Fruit fly (Drosophila melanogaster) whole organism, adult: Measurements from ENCODE around the gene CG43954.

Experiments
- CG11617 ChIP-seq: fragments of 200-800 bp; sonication (Bioruptor generic); optimal IDR thresholded peaks from 2 replicates; lab custom pipeline; 2017; ENCODE audit warnings: mild to moderate bottlenecking, missing biosample characterization, missing genetic modification reagents, missing genetic modification characterization
- CG12768 ChIP-seq: fragments of 200-800 bp; sonication (Bioruptor generic); optimal IDR thresholded peaks from 2 replicates; lab custom pipeline; 2017; ENCODE audit warnings: missing biosample characterization, missing genetic modification characterization, mild to moderate bottlenecking, moderate library complexity, missing genetic modification reagents
- CG14711 ChIP-seq: fragments of 200-800 bp; sonication (Bioruptor generic); optimal IDR thresholded peaks from 2 replicates; lab custom pipeline; 2018; ENCODE audit warnings: missing biosample characterization, mild to moderate bottlenecking, missing genetic modification characterization, moderate library complexity
- CG1620 ChIP-seq: fragments of 200-800 bp; sonication (Bioruptor generic); optimal IDR thresholded peaks from 2 replicates; lab custom pipeline; 2016; ENCODE audit warnings: missing biosample characterization, missing genetic modification characterization
- CG33017 ChIP-seq: fragments of 200-800 bp; sonication (Bioruptor generic); optimal IDR thresholded peaks from 2 replicates; lab custom pipeline; 2018; ENCODE audit warnings: missing biosample characterization, mild to moderate bottlenecking, missing genetic modification characterization, moderate library complexity
- CG5204 ChIP-seq: fragments of 200-800 bp; sonication (Bioruptor generic); optimal IDR thresholded peaks from 2 replicates; lab custom pipeline; 2016; ENCODE audit warnings: missing biosample characterization, missing genetic modification characterization
- CG7045 ChIP-seq: fragments of 200-800 bp; sonication (Bioruptor generic); optimal IDR thresholded peaks from 2 replicates; lab custom pipeline; 2017; ENCODE audit warnings: missing biosample characterization, mild to moderate bottlenecking, missing genetic modification characterization
- CG7101 ChIP-seq: fragments of 200-800 bp; sonication (Bioruptor generic); optimal IDR thresholded peaks from 2 replicates; lab custom pipeline; 2018; ENCODE audit warnings: missing biosample characterization, mild to moderate bottlenecking, missing genetic modification characterization, moderate library complexity
- Clk ChIP-seq: fragments of 200-800 bp; sonication (Bioruptor generic); optimal IDR thresholded peaks from 2 replicates; lab custom pipeline; 2017; ENCODE audit warnings: missing biosample characterization, missing genetic modification characterization
- Crg-1 ChIP-seq: fragments of 200-800 bp; sonication (Bioruptor generic); optimal IDR thresholded peaks from 2 replicates; lab custom pipeline; 2016; ENCODE audit warnings: missing biosample characterization, missing genetic modification characterization
- Hr96 ChIP-seq: fragments of 200-800 bp; sonication (Bioruptor generic); optimal IDR thresholded peaks from 2 replicates; lab custom pipeline; 2016; ENCODE audit warnings: missing biosample characterization, missing genetic modification characterization
- Mnt ChIP-seq: fragments of 200-800 bp; sonication (Bioruptor generic); optimal IDR thresholded peaks from 2 replicates; lab custom pipeline; 2016; ENCODE audit warnings: missing biosample characterization, mild to moderate bottlenecking, missing genetic modification characterization
- bab1 ChIP-seq: fragments of 200-800 bp; sonication (Bioruptor generic); optimal IDR thresholded peaks from 3 replicates; lab custom pipeline; 2019; ENCODE audit warnings: missing biosample characterization, mild to moderate bottlenecking, missing genetic modification characterization, moderate library complexity
- cic ChIP-seq: fragments of 200-800 bp; sonication (Bioruptor generic); optimal IDR thresholded peaks from 2 replicates; lab custom pipeline; 2017; ENCODE audit warnings: missing biosample characterization, mild to moderate bottlenecking, missing genetic modification characterization, moderate library complexity
- cnc ChIP-seq, 2 experiments: fragments of >200 bp; optimal IDR thresholded peaks; 2 replicates each; lab custom pipeline; 2017
- kay ChIP-seq: fragments of 200-800 bp; sonication (Bioruptor generic); peaks from one replicate; lab custom pipeline; 2016; ENCODE audit warnings: missing biosample characterization, missing genetic modification characterization, borderline replicate concordance
- ovo ChIP-seq: fragments of 200-800 bp; sonication (Bioruptor generic); optimal IDR thresholded peaks from 2 replicates; lab custom pipeline; 2016; ENCODE audit warnings: missing biosample characterization, missing genetic modification characterization
- pad ChIP-seq: fragments of 200-800 bp; sonication (Bioruptor generic); optimal IDR thresholded peaks from 3 replicates; lab custom pipeline; 2017; ENCODE audit warnings: missing biosample characterization, missing genetic modification characterization, mild to moderate bottlenecking, moderate library complexity, missing genetic modification reagents
- tj ChIP-seq: fragments of 200-800 bp; sonication (Bioruptor generic); optimal IDR thresholded peaks from 3 replicates; lab custom pipeline; 2017; ENCODE audit warnings: missing biosample characterization, mild to moderate bottlenecking, missing genetic modification characterization, moderate library complexity
- toe ChIP-seq: fragments of 200-800 bp; sonication (Bioruptor generic); optimal IDR thresholded peaks from 2 replicates; lab custom pipeline; 2016; ENCODE audit warnings: missing biosample characterization, missing genetic modification characterization

CG43954 gene

dm6 chr3L:16704251-16704650 lies 7.2 kb downstream of the CG43954 start:
- TF ChIP-seq tj (GFP tag; lab: Kevin White, UChicago): peak; percentile 6
- TF ChIP-seq cnc (optimal IDR thresholded peaks at IDR 0.05; lab: Kevin White, UChicago): no peak
- TF ChIP-seq Mnt (GFP tag; lab: Kevin White, UChicago): no peak
- TF ChIP-seq CG1620 (GFP tag; lab: Kevin White, UChicago): no peak
- no peak for TF ChIP-seq CG14711 (tag; lab: Kevin White, UChicago)

- no peak for TF ChIP-seq CG7101 (tag; lab: Kevin White, UChicago)
- TF ChIP-seq Crg-1 (GFP tag; lab: Kevin White, UChicago): no peak
- no peak for TF ChIP-seq CG5204 (GFP tag; lab: Kevin White, UChicago)
- TF ChIP-seq CG33017 (tag; lab: Kevin White, UChicago): no peak
- no peak for TF ChIP-seq CG14711 (tag; lab: Kevin White, UChicago)
- no peak for TF ChIP-seq CG1620 (GFP tag; lab: Kevin White, UChicago)
- no peak for TF ChIP-seq cic (GFP tag; lab: Kevin White, UChicago)
- TF ChIP-seq CG7045 (GFP tag; lab: Kevin White, UChicago): no peak
- TF ChIP-seq Hr96 (GFP tag; lab: Kevin White, UChicago): no peak
- no peak for TF ChIP-seq cnc (optimal IDR thresholded peaks at IDR 0.05; lab: Kevin White, UChicago)
- TF ChIP-seq CG12768 (GFP tag; lab: Kevin White, UChicago): no peak
- no peak for TF ChIP-seq toe
- TF ChIP-seq CG11617 (GFP tag; lab: Kevin White, UChicago): no peak
- no peak for TF ChIP-seq tj (GFP tag; lab: Kevin White, UChicago)
- TF ChIP-seq pad: no peak
- no peak for TF ChIP-seq bab1 (GFP tag; lab: Kevin White, UChicago)
- TF ChIP-seq ovo (GFP tag; lab: Kevin White, UChicago): no peak
- no peak for TF ChIP-seq kay (GFP tag; lab: Kevin White, UChicago)
- TF ChIP-seq Clk (GFP tag; lab: Kevin White, UChicago): no peak
These were observed 8.6 kb downstream of the CG43954 start for dm6 chr3L:16702866-16703265.

DNA sequence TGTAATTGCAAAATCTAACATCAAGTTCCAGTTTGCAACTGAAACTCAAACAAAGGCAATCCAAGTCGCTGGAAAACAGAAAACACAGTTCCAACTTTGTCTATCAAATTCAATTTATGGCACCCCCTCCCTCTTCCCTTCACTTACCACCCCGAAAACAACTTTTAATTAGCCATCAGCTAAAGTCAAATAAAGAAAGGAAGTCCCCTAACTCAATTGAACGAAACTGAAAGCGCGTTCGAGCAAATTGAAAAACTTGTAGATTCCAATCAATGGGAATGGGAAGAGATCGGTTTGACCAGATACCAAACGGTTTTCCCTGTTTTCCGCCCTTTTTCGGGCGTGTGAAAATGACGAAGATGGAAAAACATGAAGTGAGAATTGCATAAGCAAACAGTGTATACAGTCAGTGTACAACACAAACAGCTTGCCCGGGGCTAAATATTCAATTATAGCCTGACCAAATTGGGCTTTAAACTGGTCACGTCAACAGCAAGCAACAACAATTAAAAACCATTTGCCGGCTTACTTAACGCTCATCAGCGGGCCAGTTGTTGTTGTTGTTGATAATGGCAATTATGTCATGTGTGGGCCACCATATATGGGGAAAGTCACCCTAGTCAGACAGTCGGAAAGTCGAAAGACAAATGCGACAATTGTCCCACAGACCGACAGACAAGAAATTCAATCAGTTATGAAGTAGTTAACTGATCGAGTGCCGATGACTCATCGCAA lies 12.0 kb downstream of the CG43954 start:
- TF ChIP-seq CG7101 (tag; lab: Kevin White, UChicago) (no peak), Mnt (GFP tag; lab: Kevin White, UChicago) (no peak), CG33017 (tag; lab: Kevin White, UChicago) (no peak), bab1 (GFP tag; lab: Kevin White, UChicago) (no peak), CG12768 (GFP tag; lab: Kevin White, UChicago) (no peak), CG14711 (tag; lab: Kevin White, UChicago) (no peak), kay (GFP tag; lab: Kevin White, UChicago) (no peak), ovo (GFP tag; lab: Kevin White, UChicago) (no peak), Crg-1 (GFP tag; lab: Kevin White, UChicago) (no peak), cic (GFP tag; lab: Kevin White, UChicago) (no peak)

dm6 chr3L:16698089-16698488 lies 13.4 kb downstream of the CG43954 start:
- TF ChIP-seq CG7101 (tag; lab: Kevin White, UChicago): no peak
- no peak for TF ChIP-seq CG5204 (GFP tag; lab: Kevin White, UChicago)
- TF ChIP-seq cnc (optimal IDR thresholded peaks at IDR 0.05; lab: Kevin White, UChicago): no peak
- TF ChIP-seq CG1620 (GFP tag; lab: Kevin White, UChicago): no peak
- TF ChIP-seq Crg-1 (GFP tag; lab: Kevin White, UChicago): no peak
- TF ChIP-seq Mnt (GFP tag; lab: Kevin White, UChicago): no peak
- no peak for TF ChIP-seq toe
- TF ChIP-seq bab1 (GFP tag; lab: Kevin White, UChicago): no peak

DNA sequence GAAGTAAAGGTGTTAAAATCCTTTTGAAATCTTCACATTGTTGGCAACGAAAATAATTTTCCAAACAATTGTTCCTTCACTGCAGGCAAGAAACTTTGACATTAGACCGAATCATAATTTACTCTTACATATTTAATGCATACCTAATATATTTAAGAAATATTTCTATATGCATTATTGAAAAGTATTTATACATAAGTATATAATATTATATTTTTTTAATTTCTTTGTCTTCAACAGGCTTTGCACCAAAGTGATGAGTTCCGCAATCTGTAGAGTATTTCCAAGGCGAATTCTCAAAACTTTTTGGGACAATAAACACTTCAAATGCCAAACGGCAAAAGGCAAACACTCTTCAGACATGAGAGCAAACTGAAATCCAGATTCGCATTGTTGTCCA lies 14.4 kb downstream of the CG43954 start:
- TF ChIP-seq Hr96 (GFP tag; lab: Kevin White, UChicago) (no peak), kay (GFP tag; lab: Kevin White, UChicago) (peak; percentile 28), CG11617 (GFP tag; lab: Kevin White, UChicago) (no peak), CG14711 (tag; lab: Kevin White, UChicago) (peak; percentile 8)

DNA sequence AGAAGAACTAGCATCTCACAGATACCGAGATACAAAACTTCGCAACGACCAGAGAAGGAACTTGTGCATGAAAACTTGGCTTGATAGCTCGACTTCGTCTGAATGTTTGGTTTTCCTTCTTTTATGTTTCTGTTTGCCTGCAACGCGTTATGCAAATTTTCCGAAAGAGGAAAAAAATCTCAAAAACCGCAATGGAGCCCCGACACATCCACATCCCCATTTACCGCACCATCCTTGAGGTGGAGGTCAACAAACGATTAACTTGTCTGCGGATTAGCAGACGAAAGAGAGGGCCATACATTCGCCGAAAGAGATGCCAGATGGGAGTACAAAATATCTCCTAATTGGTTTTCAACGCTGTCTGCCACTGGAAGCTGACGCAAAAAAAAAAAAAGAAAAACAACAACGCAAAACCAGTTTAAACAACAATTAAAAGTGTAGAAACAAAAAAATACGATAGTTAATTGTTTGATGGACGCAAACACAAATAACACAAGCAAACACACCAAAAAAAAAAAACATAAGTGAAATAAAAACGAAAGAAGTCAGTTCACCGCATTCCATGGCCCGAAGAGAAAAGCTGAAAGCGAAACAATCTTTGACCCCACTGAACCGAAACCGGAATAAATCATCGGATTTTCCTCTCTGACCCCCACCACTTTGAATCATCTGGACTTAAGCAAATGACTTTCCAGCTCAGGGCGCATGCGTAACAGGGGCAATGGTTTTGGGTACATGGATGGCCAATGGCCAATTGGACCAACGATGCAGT lies 16.2 kb downstream of the CG43954 start:
- TF ChIP-seq CG5204 (GFP tag; lab: Kevin White, UChicago): no peak
- no peak for TF ChIP-seq pad
- TF ChIP-seq CG33017 (tag; lab: Kevin White, UChicago): no peak
- TF ChIP-seq cic (GFP tag; lab: Kevin White, UChicago): no peak
- no peak for TF ChIP-seq kay (GFP tag; lab: Kevin White, UChicago)
- no peak for TF ChIP-seq cnc (optimal IDR thresholded peaks at IDR 0.05; lab: Kevin White, UChicago)
- no peak for TF ChIP-seq Crg-1 (GFP tag; lab: Kevin White, UChicago)
- no peak for TF ChIP-seq CG7045 (GFP tag; lab: Kevin White, UChicago)
- TF ChIP-seq toe: no peak
- no peak for TF ChIP-seq CG7101 (tag; lab: Kevin White, UChicago)
- no peak for TF ChIP-seq ovo (GFP tag; lab: Kevin White, UChicago)
- no peak for TF ChIP-seq Hr96 (GFP tag; lab: Kevin White, UChicago)
- no peak for TF ChIP-seq tj (GFP tag; lab: Kevin White, UChicago)
- no peak for TF ChIP-seq CG11617 (GFP tag; lab: Kevin White, UChicago)
- TF ChIP-seq bab1 (GFP tag; lab: Kevin White, UChicago): no peak
- TF ChIP-seq Mnt (GFP tag; lab: Kevin White, UChicago): no peak
